Worm (Caenorhabditis elegans): ENCODE results near the gene lin-36.
A peak's percentile ranks its signal among the peaks of the same experiment; 100 is the strongest.

ce11 chrIII:8043784-8044183 is 23.1 kb upstream of the lin-36 start:
- TF ChIP-seq ztf-11 (tag; optimal IDR thresholded peaks at IDR 0.05) (peak; percentile 57), nhr-11 (tag; optimal IDR thresholded peaks at IDR 0.05) (peak; percentile 97), aly-2 (tag; optimal IDR thresholded peaks at IDR 0.05) (no peak), nhr-12 (tag; optimal IDR thresholded peaks at IDR 0.05) (no peak), ztf-4 (tag; optimal IDR thresholded peaks at IDR 0.05) (peak; percentile 81), unc-39 (tag; optimal IDR thresholded peaks at IDR 0.05) (no peak), skn-1 (tag; optimal IDR thresholded peaks at IDR 0.05) (peak; percentile 92), elt-1 (tag; optimal IDR thresholded peaks at IDR 0.05) (peak; percentile 82), ceh-9 (tag; optimal IDR thresholded peaks at IDR 0.05) (no peak)
